Fruit fly (Drosophila melanogaster) whole organism, wandering third instar larva: Measurements from ENCODE around the gene CG43062.

Experiments used
- Abd-B ChIP-seq: fragments of >200 bp; optimal IDR thresholded peaks from 2 replicates; lab custom pipeline; 2017; ENCODE audit warnings: missing biosample characterization, missing genetic modification characterization
- CG32264 ChIP-seq: fragments of 200-800 bp; sonication (Bioruptor generic); optimal IDR thresholded peaks from 2 replicates; lab custom pipeline; 2016; ENCODE audit warnings: missing biosample characterization, missing genetic modification characterization
- CG9705 ChIP-seq: fragments of 200-800 bp; sonication (Bioruptor generic); optimal IDR thresholded peaks from 2 replicates; lab custom pipeline; 2018; ENCODE audit warnings: missing biosample characterization, mild to moderate bottlenecking, missing genetic modification characterization
- CrebA ChIP-seq: fragments of 200-800 bp; sonication (Bioruptor generic); optimal IDR thresholded peaks from 2 replicates; lab custom pipeline; 2016; ENCODE audit warnings: missing biosample characterization, mild to moderate bottlenecking, missing genetic modification characterization, borderline replicate concordance
- Dfd ChIP-seq: fragments of >200 bp; optimal IDR thresholded peaks from 2 replicates; lab custom pipeline; 2017; ENCODE audit warnings: missing biosample characterization, missing genetic modification characterization
- Dif ChIP-seq: fragments of 200-275, 200-300 bp; sonication (Bioruptor generic); optimal IDR thresholded peaks from 2 replicates; lab custom pipeline; 2018; ENCODE audit warnings: missing biosample characterization, missing genetic modification characterization; ENCODE audit not compliant: partially characterized antibody
- GATAd ChIP-seq: sonication (Bioruptor generic); optimal IDR thresholded peaks from 2 replicates; lab custom pipeline; 2016; ENCODE audit warnings: missing biosample characterization, missing genetic modification characterization
- HLH106 ChIP-seq: fragments of 200-800 bp; optimal IDR thresholded peaks from 3 replicates; lab custom pipeline; 2019; ENCODE audit warnings: missing biosample characterization, mild to moderate bottlenecking, missing genetic modification characterization, moderate library complexity
- Hnf4 ChIP-seq: fragments of 200-800 bp; sonication (Bioruptor generic); optimal IDR thresholded peaks from 2 replicates; lab custom pipeline; 2016; ENCODE audit warnings: missing biosample characterization, mild to moderate bottlenecking, missing genetic modification characterization
- Hr78 ChIP-seq: fragments of >200 bp; optimal IDR thresholded peaks from 2 replicates; lab custom pipeline; 2017; ENCODE audit warnings: missing biosample characterization, missing genetic modification characterization
- Hr83 ChIP-seq: fragments of 200-300 bp; sonication (Bioruptor generic); optimal IDR thresholded peaks from 2 replicates; lab custom pipeline; 2016; ENCODE audit warnings: missing biosample characterization, mild to moderate bottlenecking, missing genetic modification characterization, moderate library complexity; ENCODE audit not compliant: poor library complexity, severe bottlenecking
- Jra ChIP-seq: sonication (Bioruptor generic); optimal IDR thresholded peaks from 2 replicates; lab custom pipeline; 2016; ENCODE audit warnings: missing biosample characterization, missing genetic modification characterization
- Mio ChIP-seq: sonication (Bioruptor generic); optimal IDR thresholded peaks from 2 replicates; lab custom pipeline; 2016; ENCODE audit warnings: missing biosample characterization, missing genetic modification characterization
- Myc ChIP-seq: fragments of >200 bp; optimal IDR thresholded peaks from 2 replicates; lab custom pipeline; 2017
- N ChIP-seq: fragments of >200 bp; optimal IDR thresholded peaks from 2 replicates; lab custom pipeline; 2018; ENCODE audit warnings: missing biosample characterization, missing external identifiers, missing genetic modification characterization
- OdsH ChIP-seq: fragments of 200-800 bp; sonication (Bioruptor generic); optimal IDR thresholded peaks from 2 replicates; lab custom pipeline; 2016; ENCODE audit warnings: missing biosample characterization, mild to moderate bottlenecking, missing genetic modification characterization
- Rel ChIP-seq, 2 experiments: fragments of 200-800 bp; sonication (Bioruptor generic) in 1 of 2; optimal IDR thresholded peaks; 2 replicates in 1 of 2; 3 replicates in 1 of 2; lab custom pipeline; 2016 to 2019; ENCODE audit warnings: mild to moderate bottlenecking in 2 of 2, missing biosample characterization in 2 of 2, missing genetic modification characterization in 2 of 2, moderate library complexity in 1 of 2
- Sp1 ChIP-seq: fragments of 200-800 bp; sonication (Bioruptor generic); optimal IDR thresholded peaks from 3 replicates; lab custom pipeline; 2019; ENCODE audit warnings: missing biosample characterization, mild to moderate bottlenecking, missing genetic modification characterization, moderate library complexity
- Vsx2 ChIP-seq: fragments of 200-300, 225-300 bp; sonication (Bioruptor generic); optimal IDR thresholded peaks from 2 replicates; lab custom pipeline; 2018; ENCODE audit warnings: missing biosample characterization, missing genetic modification characterization; ENCODE audit not compliant: partially characterized antibody
- br ChIP-seq: fragments of 200-800 bp; sonication (Bioruptor generic); optimal IDR thresholded peaks from 2 replicates; lab custom pipeline; 2016; ENCODE audit warnings: missing biosample characterization, missing genetic modification characterization
- brk ChIP-seq: fragments of 200-800 bp; sonication (Bioruptor generic); optimal IDR thresholded peaks from 2 replicates; lab custom pipeline; 2016; ENCODE audit warnings: missing biosample characterization, mild to moderate bottlenecking, missing genetic modification characterization
- dl ChIP-seq, 2 experiments: fragments of 175-275, 200-275 bp in 1 of 2; fragments of 200-275 bp in 1 of 2; sonication (Bioruptor generic); optimal IDR thresholded peaks; lab custom pipeline; 2018; ENCODE audit warnings: mild to moderate bottlenecking in 2 of 2, missing biosample characterization in 2 of 2, missing genetic modification characterization in 2 of 2, moderate library complexity in 2 of 2; ENCODE audit not compliant: partially characterized antibody in 2 of 2, insufficient read depth in 1 of 2
- dmrt93B ChIP-seq: fragments of 200-800 bp; sonication (Bioruptor generic); optimal IDR thresholded peaks from 2 replicates; lab custom pipeline; 2018; ENCODE audit warnings: missing biosample characterization, mild to moderate bottlenecking, missing genetic modification characterization
- dsf ChIP-seq: sonication (Bioruptor generic); optimal IDR thresholded peaks from 2 replicates; lab custom pipeline; 2016; ENCODE audit warnings: missing biosample characterization, missing genetic modification characterization, borderline replicate concordance
- ey ChIP-seq: fragments of 200-800 bp; sonication (Bioruptor generic); optimal IDR thresholded peaks from 2 replicates; lab custom pipeline; 2016; ENCODE audit warnings: missing biosample characterization, missing genetic modification characterization
- foxo ChIP-seq, 2 experiments: fragments of 200-800 bp; sonication (Bioruptor generic); optimal IDR thresholded peaks; 2 replicates in 1 of 2; 3 replicates in 1 of 2; lab custom pipeline; 2016 to 2017; ENCODE audit warnings: missing biosample characterization in 2 of 2, missing genetic modification characterization in 2 of 2
- fru ChIP-seq: fragments of 200-800 bp; sonication (Bioruptor generic); optimal IDR thresholded peaks from 3 replicates; lab custom pipeline; 2016; ENCODE audit warnings: missing biosample characterization, mild to moderate bottlenecking, missing genetic modification characterization
- h ChIP-seq: fragments of 200-800 bp; sonication (Bioruptor generic); optimal IDR thresholded peaks from 3 replicates; lab custom pipeline; 2016; ENCODE audit warnings: missing biosample characterization, mild to moderate bottlenecking, missing genetic modification characterization
- jim ChIP-seq: fragments of 175-275, 200-325 bp; sonication (Bioruptor generic); optimal IDR thresholded peaks from 2 replicates; lab custom pipeline; 2016; ENCODE audit warnings: missing biosample characterization, mild to moderate bottlenecking, missing genetic modification characterization
- lola ChIP-seq: fragments of >200 bp; optimal IDR thresholded peaks from 2 replicates; lab custom pipeline; 2017; ENCODE audit warnings: missing biosample characterization, missing genetic modification characterization
- pan ChIP-seq: fragments of >200 bp; optimal IDR thresholded peaks from 2 replicates; lab custom pipeline; 2017
- psq ChIP-seq: fragments of 200-800 bp; sonication (Bioruptor generic); optimal IDR thresholded peaks from 3 replicates; lab custom pipeline; 2017; ENCODE audit warnings: missing biosample characterization, mild to moderate bottlenecking, missing genetic modification characterization, moderate library complexity
- rgr ChIP-seq: fragments of 200-800 bp; sonication (Bioruptor generic); optimal IDR thresholded peaks from 3 replicates; lab custom pipeline; 2016; ENCODE audit warnings: missing biosample characterization, mild to moderate bottlenecking, missing genetic modification characterization
- sage ChIP-seq: fragments of 200-800 bp; sonication (Bioruptor generic); optimal IDR thresholded peaks from 2 replicates; lab custom pipeline; 2016; ENCODE audit warnings: missing biosample characterization, mild to moderate bottlenecking, missing genetic modification characterization
- sv ChIP-seq: fragments of 200-800 bp; sonication (Bioruptor generic); optimal IDR thresholded peaks from 3 replicates; lab custom pipeline; 2016; ENCODE audit warnings: missing biosample characterization, missing genetic modification characterization
- tai ChIP-seq: sonication (Bioruptor generic); optimal IDR thresholded peaks from 2 replicates; lab custom pipeline; 2016; ENCODE audit warnings: missing biosample characterization, missing genetic modification characterization
- usp ChIP-seq: fragments of >200 bp; optimal IDR thresholded peaks from 2 replicates; lab custom pipeline; 2017; ENCODE audit warnings: missing biosample characterization, missing genetic modification characterization
- woc ChIP-seq: sonication (Bioruptor generic); optimal IDR thresholded peaks from 2 replicates; lab custom pipeline; 2016; ENCODE audit warnings: missing biosample characterization, mild to moderate bottlenecking, missing genetic modification characterization

The CG43062 gene

dm6 chr3R:11778012-11778865 lies 28.1 kb downstream of the CG43062 start (continued):
- no peak for TF ChIP-seq dsf (GFP tag; lab: Kevin White, UChicago)

- peak; percentile 63 for TF ChIP-seq Hr83 (GFP tag; lab: Kevin White, UChicago)
- TF ChIP-seq pan = no peak
- TF ChIP-seq Dif (GFP tag; lab: Kevin White, UChicago) = peak; percentile 63
- no peak for TF ChIP-seq dsf (GFP tag; lab: Kevin White, UChicago)
- TF ChIP-seq Vsx2 (GFP tag; lab: Kevin White, UChicago) = peak; percentile 68
These were observed 28.7 kb downstream of the CG43062 start for dm6 chr3R:11778879-11779278.

dm6 chr3R:11779357-11780018 lies 29.4 kb downstream of the CG43062 start:
- TF ChIP-seq Hr83 (GFP tag; lab: Kevin White, UChicago) (peak; percentile 49), tai (GFP tag; lab: Kevin White, UChicago) (peak; percentile 50), Mio (GFP tag; lab: Kevin White, UChicago) (no peak), jim (peak; percentile 0), Sp1 (peak; percentile 92), Hr78 (GFP tag; lab: Kevin White, UChicago) (no peak), Dfd (no peak), brk (GFP tag; lab: Kevin White, UChicago) (peak; percentile 69), OdsH (GFP tag; lab: Kevin White, UChicago) (peak; percentile 90), Abd-B (GFP tag; lab: Kevin White, UChicago) (no peak), ey (GFP tag; lab: Kevin White, UChicago) (peak; percentile 89), Jra (GFP tag; lab: Kevin White, UChicago) (peak; percentile 61), Rel (GFP tag; optimal IDR thresholded peaks at IDR 0.05; lab: Kevin White, UChicago) (no peak), Rel (tag; optimal IDR thresholded peaks at IDR 0.05; lab: Kevin White, UChicago) (peak; percentile 7), usp (GFP tag; lab: Kevin White, UChicago) (no peak), CG9705 (peak; percentile 46), Vsx2 (GFP tag; lab: Kevin White, UChicago) (peak; percentile 57), sage (peak; percentile 82), foxo (GFP tag; optimal IDR thresholded peaks at IDR 0.05; lab: Kevin White, UChicago) (peak in 1 of 2 experiments; percentile 87), GATAd (GFP tag; lab: Kevin White, UChicago) (no peak), Myc (lab: Kevin White, UChicago) (no peak), lola (GFP tag; lab: Kevin White, UChicago) (no peak), CrebA (GFP tag; lab: Kevin White, UChicago) (peak; percentile 17), dsf (GFP tag; lab: Kevin White, UChicago) (no peak), Dif (GFP tag; lab: Kevin White, UChicago) (peak; percentile 80), Hnf4 (peak; percentile 75), dl (GFP tag; optimal IDR thresholded peaks at IDR 0.05; lab: Kevin White, UChicago; ENCODE audit: insufficient read depth in 1 of 2, partially characterized antibody in 2 of 2) (peak; percentile 79 to 84), dmrt93B (GFP tag; lab: Kevin White, UChicago) (peak; percentile 81), N (GFP tag; lab: Kevin White, UChicago) (no peak), psq (GFP tag; lab: Kevin White, UChicago) (peak; percentile 68), h (GFP tag; lab: Kevin White, UChicago) (peak; percentile 92), pan (no peak), HLH106 (tag; lab: Kevin White, UChicago) (peak; percentile 90), CG32264 (GFP tag; lab: Kevin White, UChicago) (peak; percentile 51), rgr (GFP tag; lab: Kevin White, UChicago) (peak; percentile 86), fru (GFP tag; lab: Kevin White, UChicago) (peak; percentile 90), sv (GFP tag; lab: Kevin White, UChicago) (peak; percentile 68), br (GFP tag; lab: Kevin White, UChicago) (peak; percentile 82), woc (peak; percentile 93)
